Worm (Caenorhabditis elegans): ENCODE data around the gene drn-1.
A peak's percentile ranks its signal among the peaks of the same experiment; 100 is the strongest.

DNA sequence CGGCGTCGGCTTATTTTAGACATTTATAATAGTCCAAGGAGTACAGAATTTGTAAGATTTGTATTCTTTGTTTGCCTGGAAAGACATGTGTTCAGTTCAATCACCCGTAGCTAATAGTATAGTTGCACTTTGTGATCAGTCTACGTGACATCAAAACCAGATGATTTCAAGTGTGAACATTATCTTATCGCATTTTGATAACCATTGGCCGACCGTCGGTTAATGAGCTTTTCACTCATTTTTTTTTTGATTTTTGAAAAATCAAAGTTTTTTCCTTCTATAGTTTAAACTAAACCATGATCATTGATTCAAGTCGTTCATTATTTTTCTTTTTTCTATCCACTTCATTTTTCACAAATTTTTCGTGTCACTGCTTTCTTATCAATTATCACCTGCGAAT lies 35.6 kb upstream of the drn-1 start:
- no peak for TF ChIP-seq ceh-28 (tag; optimal IDR thresholded peaks at IDR 0.05)
- no peak for TF ChIP-seq jun-1 (tag; optimal IDR thresholded peaks at IDR 0.05)
- TF ChIP-seq nhr-12 (tag; optimal IDR thresholded peaks at IDR 0.05) = no peak
- peak; percentile 90 for TF ChIP-seq elt-2 (tag; optimal IDR thresholded peaks at IDR 0.05)
- TF ChIP-seq snpc-4 (tag; optimal IDR thresholded peaks at IDR 0.05) = no peak
- no peak for TF ChIP-seq ama-1 (optimal IDR thresholded peaks at IDR 0.05)
- no peak for TF ChIP-seq elt-3 (tag; optimal IDR thresholded peaks at IDR 0.05)
- no peak for TF ChIP-seq ztf-11 (tag; optimal IDR thresholded peaks at IDR 0.05)
- no peak for TF ChIP-seq unc-62 (GFP tag; optimal IDR thresholded peaks at IDR 0.05)
- no peak for TF ChIP-seq fkh-10 (GFP tag; optimal IDR thresholded peaks at IDR 0.05)
- no peak for TF ChIP-seq lin-39 (tag; optimal IDR thresholded peaks at IDR 0.05)
- TF ChIP-seq ZK546.5 (tag; optimal IDR thresholded peaks at IDR 0.05) = no peak
